Fruit fly (Drosophila melanogaster) whole organism, embryonic: ENCODE data around the gene Phyhd1.

Source experiments
- Atf3 ChIP-seq: fragments of 200-800 bp; sonication (Bioruptor generic); optimal IDR thresholded peaks from 3 replicates; lab custom pipeline; 2016; ENCODE audit warnings: missing biosample characterization, missing genetic modification characterization
- B-H2 ChIP-seq: fragments of 200-800 bp; sonication (Bioruptor generic); optimal IDR thresholded peaks from 2 replicates; lab custom pipeline; 2018; ENCODE audit warnings: missing biosample characterization, mild to moderate bottlenecking, missing genetic modification characterization
- Bdp1 ChIP-seq: fragments of 200-800 bp; sonication (Bioruptor generic); optimal IDR thresholded peaks from 3 replicates; lab custom pipeline; 2016; ENCODE audit warnings: missing biosample characterization, missing genetic modification characterization
- BtbVII ChIP-seq: fragments of 200-800 bp; sonication (Bioruptor generic); optimal IDR thresholded peaks from 3 replicates; lab custom pipeline; 2017; ENCODE audit warnings: missing biosample characterization, mild to moderate bottlenecking, missing genetic modification characterization
- C15 ChIP-seq: fragments of 200-800 bp; sonication (Bioruptor generic); IDR thresholded peaks from 3 replicates; pipeline ENCODE4 v1.3.6; 2022; ENCODE audit warnings: missing biosample characterization, missing genetic modification characterization
- CG10366 ChIP-seq: fragments of 200-800 bp; sonication (Bioruptor generic); IDR thresholded peaks from 2 replicates; pipeline ENCODE4 v1.3.6; 2022; ENCODE audit warnings: missing biosample characterization, missing genetic modification characterization
- CG10979 ChIP-seq: fragments of 200-800 bp; sonication (Bioruptor generic); optimal IDR thresholded peaks from 2 replicates; lab custom pipeline; 2018; ENCODE audit warnings: missing biosample characterization, mild to moderate bottlenecking, missing genetic modification characterization, moderate library complexity
- CG11247 ChIP-seq: fragments of 200-800 bp; sonication (Bioruptor generic); IDR thresholded peaks from 2 replicates; pipeline ENCODE4 v1.3.6; 2022; ENCODE audit warnings: missing biosample characterization, missing genetic modification characterization
- CG12071 ChIP-seq: fragments of 200-800 bp; sonication (Bioruptor generic); optimal IDR thresholded peaks from 3 replicates; lab custom pipeline; 2018; ENCODE audit warnings: missing biosample characterization, mild to moderate bottlenecking, missing genetic modification characterization
- CG12104 ChIP-seq: fragments of 200-800 bp; sonication (Bioruptor generic); optimal IDR thresholded peaks from 3 replicates; lab custom pipeline; 2016; ENCODE audit warnings: missing biosample characterization, missing genetic modification characterization
- CG15073 ChIP-seq: fragments of 200-800 bp; sonication (Bioruptor generic); optimal IDR thresholded peaks from 2 replicates; lab custom pipeline; 2016; ENCODE audit warnings: missing biosample characterization, missing genetic modification characterization
- CG1529 ChIP-seq: fragments of 200-800 bp; sonication (Bioruptor generic); optimal IDR thresholded peaks from 3 replicates; lab custom pipeline; 2018; ENCODE audit warnings: missing biosample characterization, missing genetic modification characterization
- CG2678 ChIP-seq: fragments of 200-800 bp; sonication (Bioruptor generic); optimal IDR thresholded peaks from 3 replicates; lab custom pipeline; 2019; ENCODE audit warnings: missing biosample characterization, mild to moderate bottlenecking, missing genetic modification characterization, moderate library complexity
- CG2875 ChIP-seq: fragments of 200-800 bp; sonication (Bioruptor generic); optimal IDR thresholded peaks from 2 replicates; lab custom pipeline; 2017; ENCODE audit warnings: missing biosample characterization, mild to moderate bottlenecking, missing genetic modification characterization, missing genetic modification reagents
- CG31388 ChIP-seq: fragments of 200-800 bp; sonication (Bioruptor generic); optimal IDR thresholded peaks from 2 replicates; lab custom pipeline; 2016; ENCODE audit warnings: missing biosample characterization, missing genetic modification characterization
- CG3838 ChIP-seq: fragments of 200-800 bp; sonication (Bioruptor generic); optimal IDR thresholded peaks from 3 replicates; lab custom pipeline; 2016; ENCODE audit warnings: missing biosample characterization, missing genetic modification characterization
- CG4328 ChIP-seq: fragments of 200-800 bp; sonication (Bioruptor generic); optimal IDR thresholded peaks from 3 replicates; lab custom pipeline; 2017; ENCODE audit warnings: missing biosample characterization, missing genetic modification reagents, missing genetic modification characterization
- CG4360 ChIP-seq: fragments of 200-800 bp; sonication (Bioruptor generic); IDR thresholded peaks from 2 replicates; pipeline ENCODE4 v1.3.6; 2022; ENCODE audit warnings: missing biosample characterization, missing genetic modification characterization
- CG6683 ChIP-seq: fragments of 200-800 bp; sonication (Bioruptor generic); optimal IDR thresholded peaks from 2 replicates; lab custom pipeline; 2017; ENCODE audit warnings: missing biosample characterization, mild to moderate bottlenecking, missing genetic modification characterization, missing genetic modification reagents
- CG7928 ChIP-seq: fragments of 200-800 bp; sonication (Bioruptor generic); optimal IDR thresholded peaks from 2 replicates; lab custom pipeline; 2017; ENCODE audit warnings: missing biosample characterization, mild to moderate bottlenecking, missing genetic modification characterization
- CG8944 ChIP-seq: fragments of 200-800 bp; sonication (Bioruptor generic); optimal IDR thresholded peaks from 3 replicates; lab custom pipeline; 2016; ENCODE audit warnings: missing biosample characterization, missing genetic modification characterization
- Drgx ChIP-seq: fragments of 200-800 bp; sonication (Bioruptor generic); IDR thresholded peaks from 2 replicates; pipeline ENCODE4 v1.3.6; 2022; ENCODE audit warnings: missing biosample characterization, missing genetic modification characterization
- ERR ChIP-seq: fragments of 200-800 bp; sonication (Bioruptor generic); optimal IDR thresholded peaks from 2 replicates; lab custom pipeline; 2016; ENCODE audit warnings: missing biosample characterization, missing genetic modification characterization
- Gug ChIP-seq: fragments of 200-800 bp; sonication (Bioruptor generic); IDR thresholded peaks from 4 replicates; pipeline ENCODE4 v1.3.6; 2022; ENCODE audit warnings: missing biosample characterization, missing genetic modification characterization
- Lhr ChIP-seq: fragments of 200-800 bp; sonication (Bioruptor generic); optimal IDR thresholded peaks from 3 replicates; lab custom pipeline; 2017; ENCODE audit warnings: mild to moderate bottlenecking, missing biosample characterization, missing genetic modification reagents, missing genetic modification characterization
- MTF-1 ChIP-seq: fragments of 200-800 bp; sonication (Bioruptor generic); optimal IDR thresholded peaks from 2 replicates; lab custom pipeline; 2018; ENCODE audit warnings: missing biosample characterization, mild to moderate bottlenecking, missing genetic modification characterization, borderline replicate concordance
- Mad ChIP-seq: fragments of 200-800 bp; sonication (Bioruptor generic); optimal IDR thresholded peaks from 2 replicates; lab custom pipeline; 2016; ENCODE audit warnings: missing biosample characterization, missing genetic modification characterization
- Ptx1 ChIP-seq: fragments of 200-800 bp; sonication (Bioruptor generic); IDR thresholded peaks from 2 replicates; pipeline ENCODE4 v1.3.6; 2022; ENCODE audit warnings: missing biosample characterization, missing genetic modification characterization
- Usf ChIP-seq: fragments of 200-800 bp; sonication (Bioruptor generic); optimal IDR thresholded peaks from 2 replicates; lab custom pipeline; 2017; ENCODE audit warnings: missing genotype, missing biosample characterization, missing genetic modification characterization
- Xrp1 ChIP-seq: fragments of 200-800 bp; sonication (Bioruptor generic); IDR thresholded peaks from 2 replicates; pipeline ENCODE4 v1.3.6; 2022; ENCODE audit warnings: missing biosample characterization, missing genetic modification characterization
- al ChIP-seq: fragments of 200-800 bp; sonication (Bioruptor generic); IDR thresholded peaks from 2 replicates; pipeline ENCODE4 v1.3.6; 2022; ENCODE audit warnings: missing biosample characterization, missing genetic modification characterization
- bsh ChIP-seq, 2 experiments: fragments of 200-800 bp; sonication (Bioruptor generic); optimal IDR thresholded peaks; 2 replicates each; lab custom pipeline; 2017 to 2018; ENCODE audit warnings: mild to moderate bottlenecking in 2 of 2, missing biosample characterization in 2 of 2, missing genetic modification characterization in 2 of 2, moderate library complexity in 1 of 2
- chinmo ChIP-seq: fragments of 200-800 bp; sonication (Bioruptor generic); IDR thresholded peaks from 4 replicates; pipeline ENCODE4 v1.3.6; 2022; ENCODE audit warnings: missing biosample characterization, missing genetic modification characterization; ENCODE audit not compliant: partially characterized antibody
- crol ChIP-seq: fragments of 200-800 bp; sonication (Bioruptor generic); IDR thresholded peaks from 2 replicates; pipeline ENCODE4 v1.3.6; 2022; ENCODE audit warnings: missing biosample characterization, missing genetic modification characterization
- en ChIP-seq: fragments of 200-800 bp; sonication (Bioruptor generic); optimal IDR thresholded peaks from 2 replicates; lab custom pipeline; 2016; ENCODE audit warnings: missing biosample characterization, missing genetic modification characterization
- gce ChIP-seq: fragments of 200-800 bp; sonication (Bioruptor generic); IDR thresholded peaks from 3 replicates; pipeline ENCODE4 v1.3.6; 2022; ENCODE audit warnings: missing biosample characterization, missing genetic modification characterization
- gem ChIP-seq: fragments of 200-800 bp; sonication (Bioruptor generic); optimal IDR thresholded peaks from 2 replicates; lab custom pipeline; 2019; ENCODE audit warnings: missing biosample characterization, mild to moderate bottlenecking, missing genetic modification characterization, moderate library complexity
- grau ChIP-seq: fragments of 200-800 bp; optimal IDR thresholded peaks from 3 replicates; lab custom pipeline; 2019; ENCODE audit warnings: missing biosample characterization, mild to moderate bottlenecking, missing genetic modification characterization, moderate library complexity
- h ChIP-seq: fragments of >200 bp; optimal IDR thresholded peaks from 2 replicates; lab custom pipeline; 2017
- hbn ChIP-seq: fragments of 200-800 bp; sonication (Bioruptor generic); IDR thresholded peaks from 2 replicates; pipeline ENCODE4 v1.3.6; 2022; ENCODE audit warnings: missing biosample characterization, missing genetic modification characterization; ENCODE audit not compliant: partially characterized antibody
- nmo ChIP-seq: fragments of 200-800 bp; sonication (Bioruptor generic); optimal IDR thresholded peaks from 2 replicates; lab custom pipeline; 2018; ENCODE audit warnings: missing biosample characterization, mild to moderate bottlenecking, missing genetic modification characterization, moderate library complexity
- nom ChIP-seq: fragments of 200-800 bp; sonication (Bioruptor generic); optimal IDR thresholded peaks from 2 replicates; lab custom pipeline; 2017; ENCODE audit warnings: missing biosample characterization, missing genetic modification characterization, mild to moderate bottlenecking, moderate library complexity, missing genetic modification reagents
- run ChIP-seq: fragments of 200-800 bp; sonication (Bioruptor generic); optimal IDR thresholded peaks from 3 replicates; lab custom pipeline; 2018; ENCODE audit warnings: missing biosample characterization, mild to moderate bottlenecking, missing genetic modification characterization
- sens ChIP-seq: fragments of 200-800 bp; sonication (Bioruptor generic); peaks from one replicate; lab custom pipeline; 2016; ENCODE audit warnings: missing biosample characterization, missing genetic modification characterization
- shn ChIP-seq: fragments of 200-800 bp; sonication (Bioruptor generic); optimal IDR thresholded peaks from 3 replicates; lab custom pipeline; 2016; ENCODE audit warnings: missing biosample characterization, missing genetic modification characterization
- slp2 ChIP-seq: fragments of 200-800 bp; sonication (Bioruptor generic); optimal IDR thresholded peaks from 2 replicates; lab custom pipeline; 2016; ENCODE audit warnings: missing biosample characterization, missing genetic modification characterization
- vvl ChIP-seq: fragments of 200-800 bp; sonication (Bioruptor generic); IDR thresholded peaks from 2 replicates; pipeline ENCODE4 v1.3.6; 2022; ENCODE audit warnings: missing biosample characterization, missing genetic modification characterization
- zf30C ChIP-seq: fragments of 200-800 bp; sonication (Bioruptor generic); optimal IDR thresholded peaks from 3 replicates; lab custom pipeline; 2018; ENCODE audit warnings: missing biosample characterization, mild to moderate bottlenecking, missing genetic modification characterization

The Phyhd1 gene

dm6 chr3R:10636028-10636427 is 44.7 kb downstream of the Phyhd1 start (continued):
- no peak for TF ChIP-seq Bdp1 (GFP tag; lab: Kevin White, UChicago)
- TF ChIP-seq run (tag; lab: Kevin White, UChicago) = no peak
- no peak for TF ChIP-seq zf30C (GFP tag; lab: Kevin White, UChicago)
- TF ChIP-seq CG6683 (GFP tag; lab: Kevin White, UChicago) = no peak
- TF ChIP-seq Atf3 (GFP tag; lab: Kevin White, UChicago) = no peak
- no peak for TF ChIP-seq ERR (GFP tag; lab: Kevin White, UChicago)
- no peak for TF ChIP-seq chinmo (GFP tag; lab: Robert Waterston, UW)
- no peak for TF ChIP-seq CG11247
- TF ChIP-seq en (GFP tag; lab: Kevin White, UChicago) = no peak
- TF ChIP-seq CG12071 (GFP tag; lab: Kevin White, UChicago) = no peak
- TF ChIP-seq BtbVII (GFP tag; lab: Kevin White, UChicago) = no peak
- no peak for TF ChIP-seq shn (GFP tag; lab: Kevin White, UChicago)
- no peak for TF ChIP-seq CG12104 (GFP tag; lab: Kevin White, UChicago)
- no peak for TF ChIP-seq Mad
- TF ChIP-seq al (GFP tag; lab: Robert Waterston, UW) = no peak

DNA sequence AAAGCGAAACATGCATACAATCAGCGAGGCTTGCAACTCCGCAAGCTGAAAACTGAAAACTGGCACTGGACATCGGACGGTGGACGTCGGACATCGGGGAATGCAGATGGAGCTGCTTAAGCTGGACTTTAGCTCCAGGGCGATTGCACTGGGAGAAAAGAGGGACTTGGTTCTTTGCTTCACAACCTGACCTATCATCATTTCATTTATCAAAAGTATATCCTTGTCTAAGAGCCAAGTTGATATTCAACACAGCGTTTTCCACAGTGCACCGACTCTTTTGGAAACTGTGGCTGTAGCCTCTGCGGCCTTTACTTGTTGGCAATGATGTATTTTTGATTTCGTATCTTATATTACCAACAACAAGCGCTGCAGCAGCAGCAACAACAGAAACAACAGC is 46.9 kb downstream of the Phyhd1 start:
- no peak for TF ChIP-seq CG1529 (GFP tag; lab: Kevin White, UChicago)
- no peak for TF ChIP-seq CG3838 (GFP tag; lab: Kevin White, UChicago)
- peak; percentile 80 for TF ChIP-seq nom
- TF ChIP-seq slp2 (GFP tag; lab: Kevin White, UChicago) = no peak
- peak in 1 of 2 experiments; percentile 22 for TF ChIP-seq bsh (GFP tag; optimal IDR thresholded peaks at IDR 0.05; lab: Kevin White, UChicago)
- TF ChIP-seq CG7928 = no peak
- peak; percentile 80 for TF ChIP-seq Drgx
- no peak for TF ChIP-seq C15
- no peak for TF ChIP-seq nmo (GFP tag; lab: Kevin White, UChicago)

- TF ChIP-seq hbn (no peak), Ptx1 (GFP tag; lab: Robert Waterston, UW) (0 out of 2 replicates have a peak, but pooled peaks have one; percentile 7), vvl (GFP tag; lab: Robert Waterston, UW) (0 out of 2 replicates have a peak, but pooled peaks have one; percentile 28), Xrp1 (GFP tag; lab: Robert Waterston, UW) (0 out of 2 replicates have a peak, but pooled peaks have one; percentile 15), sens (peak; percentile 31), al (GFP tag; lab: Robert Waterston, UW) (no peak), gem (tag; lab: Kevin White, UChicago) (peak; percentile 21), Drgx (peak; percentile 17; the same call in 1 of the 2 replicates)
Measured at dm6 chr3R:10631807-10632206, 48.9 kb downstream of the Phyhd1 start.

DNA sequence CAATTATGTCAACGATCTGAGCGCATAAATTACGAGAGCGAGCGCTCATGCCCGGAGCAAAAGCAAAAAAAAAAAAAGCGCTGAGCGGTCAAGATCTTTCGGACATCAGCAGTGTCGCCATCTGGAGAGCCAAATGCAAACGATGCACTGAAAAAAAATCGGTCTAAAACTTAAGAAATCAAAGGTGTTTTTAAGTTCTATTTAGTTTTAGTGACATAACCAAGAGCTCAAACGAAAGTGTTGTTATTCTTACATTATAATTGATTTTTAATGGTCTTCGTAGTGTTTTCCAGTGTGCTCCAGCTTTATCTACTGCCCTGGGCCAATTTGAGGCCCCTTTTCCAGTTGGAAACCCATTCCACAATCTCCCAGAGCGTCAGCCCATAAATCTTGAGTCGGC is 50.8 kb downstream of the Phyhd1 start:
- peak; percentile 4 for TF ChIP-seq nmo (GFP tag; lab: Kevin White, UChicago)
- TF ChIP-seq CG2678 = no peak
- TF ChIP-seq CG2875 (GFP tag; lab: Kevin White, UChicago) = no peak
- no peak for TF ChIP-seq MTF-1
- TF ChIP-seq B-H2 (GFP tag; lab: Kevin White, UChicago) = no peak
- TF ChIP-seq crol (GFP tag; lab: Robert Waterston, UW) = no peak
- no peak for TF ChIP-seq Lhr (GFP tag; lab: Kevin White, UChicago)
- no peak for TF ChIP-seq CG4360 (GFP tag; lab: Robert Waterston, UW)
- TF ChIP-seq Gug = no peak; the same call in 3 of the 4 replicates
- TF ChIP-seq CG15073 (GFP tag; lab: Kevin White, UChicago) = no peak
- TF ChIP-seq CG4328 (GFP tag; lab: Kevin White, UChicago) = no peak
- no peak for TF ChIP-seq CG10366 (GFP tag; lab: Robert Waterston, UW)
- no peak for TF ChIP-seq CG8944
- TF ChIP-seq h (lab: Kevin White, UChicago) = no peak
- no peak for TF ChIP-seq C15
- no peak for TF ChIP-seq CG31388 (GFP tag; lab: Kevin White, UChicago)
- TF ChIP-seq Usf (GFP tag; lab: Kevin White, UChicago) = no peak
- TF ChIP-seq gce (GFP tag; lab: Robert Waterston, UW) = 0 out of 3 replicates have a peak, but pooled peaks have one; percentile 19
- TF ChIP-seq grau = no peak
- peak; percentile 43 for TF ChIP-seq CG10979 (tag; lab: Kevin White, UChicago)
